Worm (Caenorhabditis elegans): ENCODE data around the gene K12H6.7.

- TF ChIP-seq ceh-13 (GFP tag; optimal IDR thresholded peaks at IDR 0.05), result no peak
- TF ChIP-seq ama-1 (optimal IDR thresholded peaks at IDR 0.05), result no peak
- no peak for TF ChIP-seq hnd-1 (tag; optimal IDR thresholded peaks at IDR 0.05)
- no peak for TF ChIP-seq F13C5.2 (tag; optimal IDR thresholded peaks at IDR 0.05)
- TF ChIP-seq hmbx-1 (tag; optimal IDR thresholded peaks at IDR 0.05), result no peak
- no peak for TF ChIP-seq aly-1 (tag; optimal IDR thresholded peaks at IDR 0.05)
- no peak for TF ChIP-seq B0310.2 (tag; optimal IDR thresholded peaks at IDR 0.05)
- no peak for TF ChIP-seq sea-1 (GFP tag; conservative IDR thresholded peaks at IDR 0.05)
- no peak for TF ChIP-seq tra-4 (tag; optimal IDR thresholded peaks at IDR 0.05)
- no peak for TF ChIP-seq hmg-4 (GFP tag; optimal IDR thresholded peaks at IDR 0.05)
- no peak for TF ChIP-seq ets-7 (tag; optimal IDR thresholded peaks at IDR 0.05)
- TF ChIP-seq tbx-37 (GFP tag; conservative IDR thresholded peaks at IDR 0.05), result no peak
- no peak for TF ChIP-seq scrt-1 (GFP tag; IDR thresholded peaks at IDR 0.05)
- TF ChIP-seq tbx-11 (GFP tag; IDR thresholded peaks at IDR 0.05), result no peak
Observed at ce11 chrII:2791693-2792092, 45.1 kb downstream of the K12H6.7 start.
